Worm (Caenorhabditis elegans): ENCODE results near the gene F49F1.18.
A peak's percentile ranks its signal among the peaks of the same experiment; 100 is the strongest.

Gene F49F1.18

ce11 chrIV:4176088-4176487, 35.9 kb upstream of the F49F1.18 start, which contains the start of gene dnj-15:
TSS of gene dnj-15 (plus strand) at chrIV:4176388.
- no peak for TF ChIP-seq unc-55 (GFP tag; optimal IDR thresholded peaks at IDR 0.05)
- TF ChIP-seq hlh-8 (tag; optimal IDR thresholded peaks at IDR 0.05), result no peak
- TF ChIP-seq ref-2 (tag; optimal IDR thresholded peaks at IDR 0.05), result no peak
- no peak for TF ChIP-seq pag-3 (tag; optimal IDR thresholded peaks at IDR 0.05; ENCODE audit: borderline replicate concordance)
- no peak for TF ChIP-seq fkh-6 (tag; optimal IDR thresholded peaks at IDR 0.05)
- no peak for TF ChIP-seq lim-6 (tag; optimal IDR thresholded peaks at IDR 0.05)
- no peak for TF ChIP-seq ama-1 (optimal IDR thresholded peaks at IDR 0.05)

- no peak for TF ChIP-seq Y22D7AL.16 (tag; optimal IDR thresholded peaks at IDR 0.05)
- TF ChIP-seq T23F11.4 (GFP tag; optimal IDR thresholded peaks at IDR 0.05), result no peak
- TF ChIP-seq ceh-22 (tag; optimal IDR thresholded peaks at IDR 0.05), result no peak
- TF ChIP-seq ahr-1 (tag; optimal IDR thresholded peaks at IDR 0.05), result no peak
- no peak for TF ChIP-seq pat-9 (tag; optimal IDR thresholded peaks at IDR 0.05)
- no peak for TF ChIP-seq dmd-4 (tag; optimal IDR thresholded peaks at IDR 0.05; ENCODE audit: borderline replicate concordance)
- TF ChIP-seq ama-1 (optimal IDR thresholded peaks at IDR 0.05), result no peak
- TF ChIP-seq K02D7.2 (tag; optimal IDR thresholded peaks at IDR 0.05), result no peak
- no peak for TF ChIP-seq nfya-1 (tag; optimal IDR thresholded peaks at IDR 0.05)
- TF ChIP-seq unc-3 (GFP tag; conservative IDR thresholded peaks at IDR 0.05), result no peak
- no peak for TF ChIP-seq unc-3 (tag; optimal IDR thresholded peaks at IDR 0.05)
- TF ChIP-seq C08G9.2 (tag; optimal IDR thresholded peaks at IDR 0.05), result no peak
- TF ChIP-seq C38D4.7 (GFP tag; optimal IDR thresholded peaks at IDR 0.05), result no peak
- no peak for TF ChIP-seq tbx-2 (tag; optimal IDR thresholded peaks at IDR 0.05)
- no peak for TF ChIP-seq ceh-6 (GFP tag; optimal IDR thresholded peaks at IDR 0.05)
- no peak for TF ChIP-seq fkh-6 (tag; optimal IDR thresholded peaks at IDR 0.05)
- no peak for TF ChIP-seq ztf-16 (tag; optimal IDR thresholded peaks at IDR 0.05)
- TF ChIP-seq nhr-11 (tag; optimal IDR thresholded peaks at IDR 0.05), result no peak
- no peak for TF ChIP-seq ttx-3 (tag; optimal IDR thresholded peaks at IDR 0.05)
Observed at ce11 chrIV:4173789-4174188, 33.6 kb upstream of the F49F1.18 start, which contains the start of gene rnp-3. TSS of gene rnp-3 (plus strand) at chrIV:4174089.

DNA sequence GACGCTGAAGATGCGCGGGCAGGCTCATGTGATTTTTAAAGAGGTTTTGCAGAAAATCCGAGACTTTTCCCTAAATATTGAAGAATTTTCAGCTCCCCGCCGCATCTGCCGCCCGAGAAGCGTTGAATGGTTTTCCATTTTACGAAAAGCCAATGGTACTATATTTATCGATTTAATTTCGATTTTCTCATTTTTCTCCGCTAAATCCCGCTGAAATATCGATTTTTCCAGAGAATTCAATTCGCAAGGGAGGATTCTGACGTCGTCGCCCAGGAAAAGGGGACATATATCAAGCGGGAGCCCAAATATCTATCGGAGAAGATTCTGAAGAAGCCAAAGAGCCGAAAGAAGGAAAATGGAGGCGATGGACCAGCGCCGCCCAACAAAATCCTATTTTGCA, 32.1 kb upstream of the F49F1.18 start:
- TF ChIP-seq ztf-16 (tag; optimal IDR thresholded peaks at IDR 0.05), result no peak
- no peak for TF ChIP-seq fkh-10 (GFP tag; optimal IDR thresholded peaks at IDR 0.05)
- no peak for TF ChIP-seq fax-1 (tag; optimal IDR thresholded peaks at IDR 0.05)
- no peak for TF ChIP-seq pha-2 (tag; optimal IDR thresholded peaks at IDR 0.05)
- TF ChIP-seq unc-3 (GFP tag; conservative IDR thresholded peaks at IDR 0.05), result no peak
- no peak for TF ChIP-seq unc-3 (tag; optimal IDR thresholded peaks at IDR 0.05)
- TF ChIP-seq ceh-18 (tag; optimal IDR thresholded peaks at IDR 0.05), result no peak
- TF ChIP-seq dmd-4 (tag; optimal IDR thresholded peaks at IDR 0.05; ENCODE audit: borderline replicate concordance), result no peak
- TF ChIP-seq madf-2 (tag; optimal IDR thresholded peaks at IDR 0.05), result no peak
- TF ChIP-seq elt-2 (tag; optimal IDR thresholded peaks at IDR 0.05), result no peak
- TF ChIP-seq ceh-48 (tag; optimal IDR thresholded peaks at IDR 0.05), result no peak
- TF ChIP-seq hlh-13 (GFP tag; optimal IDR thresholded peaks at IDR 0.05), result no peak
- no peak for TF ChIP-seq C08G9.2 (tag; optimal IDR thresholded peaks at IDR 0.05)
- TF ChIP-seq hlh-6 (tag; optimal IDR thresholded peaks at IDR 0.05), result no peak
- TF ChIP-seq T23F11.4 (GFP tag; optimal IDR thresholded peaks at IDR 0.05), result no peak
- TF ChIP-seq ceh-9 (tag; optimal IDR thresholded peaks at IDR 0.05), result no peak
- no peak for TF ChIP-seq unc-55 (GFP tag; optimal IDR thresholded peaks at IDR 0.05)
- no peak for TF ChIP-seq F13H6.1 (tag; optimal IDR thresholded peaks at IDR 0.05)
- TF ChIP-seq nfya-1 (tag; optimal IDR thresholded peaks at IDR 0.05), result no peak
- TF ChIP-seq fkh-6 (tag; optimal IDR thresholded peaks at IDR 0.05), result no peak
- no peak for TF ChIP-seq nhr-232 (tag; optimal IDR thresholded peaks at IDR 0.05)

DNA sequence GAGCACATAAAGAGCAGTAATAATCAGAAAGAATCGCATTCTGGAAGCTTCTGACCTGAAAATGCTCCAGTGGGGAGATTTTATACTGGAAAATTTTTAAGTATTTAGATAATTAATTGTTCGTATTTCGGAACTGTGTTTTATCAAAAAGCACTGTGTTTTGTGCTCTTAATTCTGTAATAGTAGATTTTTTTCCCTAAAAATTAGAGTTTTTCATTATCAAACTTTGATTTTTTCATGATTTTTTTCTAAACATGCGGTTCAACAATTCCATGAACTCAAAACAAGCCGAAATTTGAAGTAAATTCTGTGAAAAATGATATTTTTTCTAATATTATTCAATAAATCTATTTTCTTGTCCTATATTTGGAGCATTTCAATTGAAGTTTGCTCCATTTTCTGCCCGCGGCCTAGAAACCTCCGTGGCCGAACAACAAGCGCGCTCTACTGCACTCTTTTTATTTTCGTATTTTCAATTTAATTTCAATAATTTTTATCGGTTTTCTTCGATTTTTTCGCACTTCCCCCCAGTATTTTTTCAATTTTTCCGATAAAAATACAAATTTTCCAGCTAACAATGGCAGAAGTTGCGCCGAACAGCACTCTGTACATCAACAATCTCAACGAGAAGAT, 31.5 kb upstream of the F49F1.18 start, which contains the start of the genes K08D10.13 and rnp-2:
Gene K08D10.13, minus strand, starts transcription at position 51 of the 633 bp plus-strand sequence.
Gene rnp-2, plus strand, starts transcription at position 546 of the 633 bp plus-strand sequence.
- peak; percentile 28 for TF ChIP-seq tbx-7 (tag; optimal IDR thresholded peaks at IDR 0.05)
- peak; percentile 63 for TF ChIP-seq unc-42 (tag; optimal IDR thresholded peaks at IDR 0.05)
- TF ChIP-seq ceh-6 (GFP tag; optimal IDR thresholded peaks at IDR 0.05), result no peak
- TF ChIP-seq ceh-24 (tag; optimal IDR thresholded peaks at IDR 0.05), result no peak
- TF ChIP-seq tbx-2 (tag; optimal IDR thresholded peaks at IDR 0.05), result peak; percentile 35
- TF ChIP-seq C08G9.2 (tag; optimal IDR thresholded peaks at IDR 0.05), result peak; percentile 63
- peak; percentile 57 for TF ChIP-seq ceh-31 (tag; optimal IDR thresholded peaks at IDR 0.05)
- no peak for TF ChIP-seq ceh-22 (tag; optimal IDR thresholded peaks at IDR 0.05)
- no peak for TF ChIP-seq che-1 (tag; optimal IDR thresholded peaks at IDR 0.05)
- peak; percentile 18 for TF ChIP-seq nfya-1 (tag; optimal IDR thresholded peaks at IDR 0.05)
- TF ChIP-seq T23F11.4 (GFP tag; optimal IDR thresholded peaks at IDR 0.05), result no peak
- TF ChIP-seq mec-3 (tag; optimal IDR thresholded peaks at IDR 0.05; ENCODE audit: borderline replicate concordance), result no peak
- TF ChIP-seq ceh-2 (tag; optimal IDR thresholded peaks at IDR 0.05), result peak; percentile 36
- no peak for TF ChIP-seq hlh-6 (tag; optimal IDR thresholded peaks at IDR 0.05)
